Worm (Caenorhabditis elegans): ENCODE measurements around the gene ucr-2.3.

DNA sequence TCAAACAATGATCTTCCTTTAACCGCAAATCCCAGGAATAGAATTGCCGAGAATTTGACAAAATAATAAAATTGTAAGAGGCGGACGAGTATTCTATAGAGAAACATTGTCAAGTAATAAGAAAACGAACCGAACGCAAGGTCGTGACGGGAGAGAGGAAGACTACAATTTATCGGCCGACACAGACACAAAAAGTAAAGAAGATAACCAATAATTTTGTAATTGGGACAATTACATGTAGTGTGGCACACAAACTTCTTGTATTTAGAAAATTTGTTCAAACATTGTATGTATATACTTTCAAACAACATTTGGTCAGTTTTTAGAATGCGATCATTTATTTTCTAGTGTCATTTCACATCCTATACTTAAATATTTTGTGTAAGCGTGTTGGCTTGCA lies 47.7 kb upstream of the ucr-2.3 start, which contains the start of gene ceeh-1:
- TF ChIP-seq tra-4 (tag; optimal IDR thresholded peaks at IDR 0.05) (no peak), pes-1 (GFP tag; IDR thresholded peaks at IDR 0.05) (no peak), ceh-36 (tag; optimal IDR thresholded peaks at IDR 0.05) (no peak), tbx-37 (GFP tag; conservative IDR thresholded peaks at IDR 0.05) (no peak), sea-1 (GFP tag; conservative IDR thresholded peaks at IDR 0.05) (no peak), ama-1 (optimal IDR thresholded peaks at IDR 0.05) (no peak), aly-1 (tag; optimal IDR thresholded peaks at IDR 0.05) (no peak), flt-1 (GFP tag; IDR thresholded peaks at IDR 0.05) (no peak), hmg-4 (GFP tag; optimal IDR thresholded peaks at IDR 0.05) (no peak), hmbx-1 (tag; optimal IDR thresholded peaks at IDR 0.05) (no peak), ets-7 (tag; optimal IDR thresholded peaks at IDR 0.05) (no peak), ceh-13 (GFP tag; optimal IDR thresholded peaks at IDR 0.05) (no peak)

All from whole organism, early embryonic.